Fruit fly (Drosophila melanogaster) S2 (cell line): ENCODE results near the gene LManI.

Source experiments
- CG8478 ChIP-seq: fragments of >200 bp; optimal IDR thresholded peaks from 2 replicates; lab custom pipeline; 2018
- CTCF ChIP-seq, 2 experiments: fragments of >200 bp; optimal IDR thresholded peaks; 2 replicates each; lab custom pipeline; 2018

dm6 chr2L:10437317-10437716 lies 19.7 kb downstream of the LManI start, which contains the start of gene STUB1:
- TF ChIP-seq CG8478 (lab: Kevin White, UChicago) (no peak), CTCF (optimal IDR thresholded peaks at IDR 0.05; lab: Kevin White, UChicago) (no peak)
